Worm (Caenorhabditis elegans) whole organism, early embryonic: ENCODE data around the gene vha-2.

ENCODE experiments used
- B0310.2 ChIP-seq: sonication (generic microtip); optimal IDR thresholded peaks from 2 replicates; lab custom pipeline; 2016; ENCODE audit warnings: mild to moderate bottlenecking, missing genetic modification characterization, missing compliant biosample characterization
- F13C5.2 ChIP-seq: sonication (generic microtip); optimal IDR thresholded peaks from 2 replicates; lab custom pipeline; 2017; ENCODE audit warnings: mild to moderate bottlenecking, missing genetic modification characterization, inconsistent platforms, missing compliant biosample characterization
- aly-1 ChIP-seq: sonication (generic microtip); optimal IDR thresholded peaks from 2 replicates; lab custom pipeline; 2016; ENCODE audit warnings: missing genetic modification characterization, missing compliant biosample characterization
- ama-1 ChIP-seq: fragments of 150-350 bp; optimal IDR thresholded peaks from 2 replicates; lab custom pipeline; 2014
- ceh-13 ChIP-seq: fragments of 200-800 bp; sonication (Bioruptor generic); optimal IDR thresholded peaks from 2 replicates; lab custom pipeline; 2018; ENCODE audit warnings: mild to moderate bottlenecking, missing genetic modification characterization, missing compliant biosample characterization
- ceh-36 ChIP-seq: sonication (generic microtip); optimal IDR thresholded peaks from 2 replicates; lab custom pipeline; 2016; ENCODE audit warnings: missing genetic modification characterization, inconsistent platforms, missing compliant biosample characterization
- ets-7 ChIP-seq: sonication (generic microtip); optimal IDR thresholded peaks from 2 replicates; lab custom pipeline; 2016; ENCODE audit warnings: missing genotype, missing genetic modification characterization, missing compliant biosample characterization
- flt-1 ChIP-seq: fragments of 200-800 bp; sonication (Bioruptor generic); IDR thresholded peaks from 2 replicates; pipeline ENCODE4 v1.3.6; 2022; ENCODE audit warnings: missing genetic modification characterization, missing compliant biosample characterization
- hmbx-1 ChIP-seq: sonication (generic microtip); optimal IDR thresholded peaks from 2 replicates; lab custom pipeline; 2016; ENCODE audit warnings: mild to moderate bottlenecking, missing genetic modification characterization, missing compliant biosample characterization
- hmg-4 ChIP-seq: fragments of 200-800 bp; sonication (Bioruptor generic); optimal IDR thresholded peaks from 2 replicates; lab custom pipeline; 2018; ENCODE audit warnings: mild to moderate bottlenecking, missing genetic modification characterization, missing compliant biosample characterization
- hnd-1 ChIP-seq: sonication (generic microtip); optimal IDR thresholded peaks from 2 replicates; lab custom pipeline; 2016; ENCODE audit warnings: missing genetic modification characterization, missing compliant biosample characterization
- pes-1 ChIP-seq: fragments of 200-800 bp; sonication (Bioruptor generic); IDR thresholded peaks from 2 replicates; pipeline ENCODE4 v1.3.6; 2022; ENCODE audit warnings: missing genetic modification reagents, missing genetic modification characterization, missing compliant biosample characterization
- scrt-1 ChIP-seq: fragments of 200-800 bp; sonication (Bioruptor generic); IDR thresholded peaks from 2 replicates; pipeline ENCODE4 v1.3.6; 2022; ENCODE audit warnings: missing genetic modification characterization, missing compliant biosample characterization
- sea-1 ChIP-seq: fragments of 200-800 bp; sonication (Bioruptor generic); conservative IDR thresholded peaks from 2 replicates; pipeline ENCODE4 v1.3.6; 2022; ENCODE audit warnings: missing genetic modification characterization, missing compliant biosample characterization
- tbx-11 ChIP-seq: fragments of 200-800 bp; sonication (Bioruptor generic); IDR thresholded peaks from 2 replicates; pipeline ENCODE4 v1.3.6; 2022; ENCODE audit warnings: missing genetic modification characterization, missing compliant biosample characterization
- tbx-37 ChIP-seq: fragments of 200-800 bp; sonication (Bioruptor generic); conservative IDR thresholded peaks from 2 replicates; pipeline ENCODE4 v1.3.6; 2022; ENCODE audit warnings: missing genetic modification reagents, missing genetic modification characterization, missing compliant biosample characterization
- tra-4 ChIP-seq: sonication (generic microtip); optimal IDR thresholded peaks from 2 replicates; lab custom pipeline; 2017; ENCODE audit warnings: missing genetic modification characterization, missing compliant biosample characterization

The vha-2 gene

DNA sequence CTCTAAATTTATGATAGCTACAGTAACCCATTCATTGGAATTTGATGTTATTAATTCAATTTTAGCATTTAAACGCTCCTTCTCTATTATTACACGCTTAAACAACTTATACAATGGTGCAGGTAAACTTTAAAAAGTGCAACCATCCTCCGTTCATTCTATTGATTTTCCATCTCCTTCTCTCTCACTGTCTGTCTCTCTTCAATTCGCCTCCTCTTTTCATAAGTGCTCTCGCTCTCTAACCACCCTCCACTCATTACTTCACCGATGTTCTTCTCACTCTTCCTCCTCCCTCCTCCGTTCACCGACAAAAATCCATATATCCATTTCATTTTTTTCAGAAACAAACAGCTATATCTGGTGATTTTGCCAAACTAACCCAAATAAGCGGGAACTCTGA lies 15.8 kb upstream of the vha-2 start, which contains the start of gene cbp-1:
cbp-1 (plus strand) TSS at position 335 of the 400 bp plus-strand sequence.
- TF ChIP-seq B0310.2 (tag; lab: Kevin White, UChicago) (no peak), aly-1 (tag; lab: Kevin White, UChicago) (no peak), scrt-1 (no peak), ets-7 (tag; lab: Kevin White, UChicago) (no peak), tbx-11 (GFP tag; lab: Robert Waterston, UW) (no peak), tbx-37 (GFP tag; lab: Robert Waterston, UW) (no peak), ceh-13 (no peak), hmg-4 (no peak)

DNA sequence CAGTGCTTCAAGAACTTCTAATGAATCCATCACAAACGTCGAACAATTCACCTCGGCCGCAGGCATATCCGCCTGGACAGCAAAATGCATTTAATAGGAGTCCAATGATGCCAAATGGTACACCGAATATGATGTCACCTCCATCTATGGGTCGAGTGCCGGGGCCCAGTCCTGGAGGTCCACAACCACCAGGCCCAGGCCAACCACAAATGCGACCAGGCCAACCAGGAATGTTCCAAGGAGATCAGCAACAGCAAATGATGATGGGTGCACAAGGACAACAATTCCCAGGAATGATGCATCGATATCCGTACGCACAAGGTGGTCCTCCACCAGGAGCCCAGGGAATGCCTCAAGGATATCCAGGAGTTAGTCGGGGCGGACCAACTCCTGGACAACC lies 14.9 kb upstream of the vha-2 start:
- no peak for TF ChIP-seq hmg-4
- TF ChIP-seq ceh-13: no peak
- no peak for TF ChIP-seq ets-7 (tag; lab: Kevin White, UChicago)
- TF ChIP-seq F13C5.2: no peak
- TF ChIP-seq tra-4: no peak
- TF ChIP-seq flt-1 (GFP tag; lab: Robert Waterston, UW): no peak
- no peak for TF ChIP-seq ceh-36
- no peak for TF ChIP-seq hmbx-1 (tag; lab: Kevin White, UChicago)

ce11 chrIII:9768023-9768422 lies 13.9 kb upstream of the vha-2 start:
- TF ChIP-seq hnd-1 (tag; lab: Kevin White, UChicago): no peak
- no peak for TF ChIP-seq scrt-1
- TF ChIP-seq ama-1 (lab: Kevin White, UChicago): no peak
- TF ChIP-seq tbx-11 (GFP tag; lab: Robert Waterston, UW): no peak
- TF ChIP-seq F13C5.2: no peak
- no peak for TF ChIP-seq sea-1 (GFP tag; lab: Robert Waterston, UW)

DNA sequence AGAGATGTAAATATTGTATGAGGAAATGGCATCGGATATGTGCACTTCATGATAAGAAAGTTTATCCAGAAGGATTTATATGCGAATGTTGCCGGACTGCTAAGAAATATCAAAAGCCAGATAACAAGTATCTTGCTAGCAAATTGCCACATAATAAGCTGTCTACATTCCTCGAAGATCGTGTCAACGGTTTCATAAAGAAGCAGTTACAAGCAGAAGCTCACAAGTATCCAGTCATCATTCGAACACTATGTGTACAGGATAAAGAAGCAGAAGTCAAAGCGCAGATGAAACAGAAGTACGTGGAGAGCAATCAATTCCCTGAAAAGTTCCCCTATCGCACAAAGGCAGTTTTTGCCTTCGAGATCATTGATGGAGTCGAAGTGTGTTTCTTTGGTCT lies 11.4 kb upstream of the vha-2 start:
- no peak for TF ChIP-seq hnd-1 (tag; lab: Kevin White, UChicago)
- peak; percentile 68 for TF ChIP-seq ama-1 (lab: Kevin White, UChicago)
- TF ChIP-seq ceh-13: no peak

DNA sequence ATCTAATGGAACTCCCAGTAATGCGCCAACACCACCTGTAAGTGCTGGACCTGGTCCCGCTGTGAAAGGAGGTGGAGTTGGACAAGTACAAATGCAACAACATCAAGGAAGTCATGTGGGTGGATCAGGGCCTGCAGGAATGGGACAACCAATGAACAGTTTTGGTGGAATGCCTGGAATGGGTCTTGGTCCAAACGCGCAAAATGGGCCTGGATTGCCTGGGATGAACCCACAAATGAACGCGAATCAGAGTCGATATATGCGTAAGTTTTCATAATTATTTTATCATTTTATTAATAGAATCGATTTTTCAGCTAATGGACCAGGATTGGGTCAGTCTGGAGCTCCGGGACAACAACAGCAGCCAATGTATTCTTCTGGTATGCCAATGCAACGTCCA lies 9.6 kb upstream of the vha-2 start:
- no peak for TF ChIP-seq ceh-13
- TF ChIP-seq ama-1 (lab: Kevin White, UChicago): no peak
- no peak for TF ChIP-seq tra-4
- no peak for TF ChIP-seq hmbx-1 (tag; lab: Kevin White, UChicago)
- no peak for TF ChIP-seq ceh-36
- no peak for TF ChIP-seq F13C5.2
- no peak for TF ChIP-seq tbx-37 (GFP tag; lab: Robert Waterston, UW)
- TF ChIP-seq hnd-1 (tag; lab: Kevin White, UChicago): no peak
- no peak for TF ChIP-seq pes-1 (GFP tag; lab: Robert Waterston, UW)
- TF ChIP-seq B0310.2 (tag; lab: Kevin White, UChicago): no peak
- TF ChIP-seq aly-1 (tag; lab: Kevin White, UChicago): no peak
- TF ChIP-seq scrt-1: no peak
- no peak for TF ChIP-seq hmg-4
- no peak for TF ChIP-seq sea-1 (GFP tag; lab: Robert Waterston, UW)
- no peak for TF ChIP-seq flt-1 (GFP tag; lab: Robert Waterston, UW)
- no peak for TF ChIP-seq ets-7 (tag; lab: Kevin White, UChicago)
- TF ChIP-seq tbx-11 (GFP tag; lab: Robert Waterston, UW): no peak

DNA sequence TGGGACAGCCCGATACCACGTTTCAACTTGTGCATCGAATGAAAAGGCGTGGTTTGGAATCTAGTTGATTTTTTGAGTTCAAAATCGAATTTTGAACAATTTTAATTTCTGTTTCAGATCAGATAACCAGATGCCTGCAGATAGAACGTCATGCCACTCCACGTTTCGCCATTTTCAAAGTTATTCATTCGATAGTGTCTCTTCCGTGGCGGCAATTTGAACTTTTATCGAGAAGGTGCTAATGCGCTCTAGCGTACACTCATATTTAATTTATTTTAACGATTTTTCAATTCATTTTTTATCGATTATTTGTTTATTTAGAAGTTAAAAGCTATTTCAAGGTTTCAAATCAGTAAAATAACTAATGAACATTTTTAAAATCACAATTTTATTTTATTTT lies 6.0 kb upstream of the vha-2 start:
- TF ChIP-seq pes-1 (GFP tag; lab: Robert Waterston, UW) (no peak), ceh-36 (no peak)

DNA sequence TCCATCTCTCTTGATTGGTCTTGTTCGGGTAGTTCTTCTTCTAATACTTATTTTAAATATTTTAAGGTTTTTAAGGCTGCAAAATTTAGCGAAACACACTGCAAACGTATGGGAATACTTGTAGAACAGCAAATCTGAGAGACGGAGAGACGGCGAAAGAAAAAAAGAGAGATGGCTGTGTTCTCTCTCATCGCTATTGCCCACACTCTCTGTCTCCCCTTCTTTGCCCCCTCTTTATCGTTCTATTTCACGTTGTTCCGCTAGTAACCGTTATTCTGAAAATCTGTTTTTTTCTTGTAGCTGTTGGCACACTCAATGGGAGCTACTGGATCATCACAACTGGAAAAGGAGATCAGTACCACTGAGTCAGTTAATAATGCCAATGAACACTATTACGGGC lies 5.6 kb upstream of the vha-2 start, which contains the start of gene usp-46:
usp-46 (plus strand) TSS at position 301 of the 400 bp plus-strand sequence.
- TF ChIP-seq F13C5.2 (no peak), tra-4 (no peak), sea-1 (GFP tag; lab: Robert Waterston, UW) (no peak), ets-7 (tag; lab: Kevin White, UChicago) (no peak), tbx-11 (GFP tag; lab: Robert Waterston, UW) (no peak)

DNA sequence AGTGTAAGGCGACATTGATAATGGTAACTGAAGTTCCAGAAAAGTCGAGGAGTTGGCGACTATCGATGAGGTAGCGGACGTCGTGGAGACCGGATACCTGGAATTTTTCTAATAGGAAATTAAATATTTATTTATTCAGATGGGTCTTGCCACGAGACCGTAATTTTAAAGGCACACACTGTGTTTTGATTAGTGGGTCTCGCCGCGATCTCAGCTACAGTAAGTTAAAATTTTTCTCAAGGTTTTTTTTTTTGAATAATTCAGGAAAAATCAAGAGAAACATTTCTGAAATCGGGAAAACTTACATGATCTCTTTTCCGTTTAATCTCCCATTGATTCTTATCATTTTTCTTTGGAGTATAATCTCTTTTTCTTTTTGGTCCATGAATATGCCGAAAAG lies 2.9 kb upstream of the vha-2 start:
- no peak for TF ChIP-seq ceh-36
- no peak for TF ChIP-seq pes-1 (GFP tag; lab: Robert Waterston, UW)
- TF ChIP-seq ama-1 (lab: Kevin White, UChicago): no peak

ce11 chrIII:9780254-9780653 lies 1.7 kb upstream of the vha-2 start, which contains the start of gene sqv-3:
TSS of gene sqv-3 (minus strand) at chrIII:9780354.
- TF ChIP-seq hmg-4 (no peak), aly-1 (tag; lab: Kevin White, UChicago) (no peak)

DNA sequence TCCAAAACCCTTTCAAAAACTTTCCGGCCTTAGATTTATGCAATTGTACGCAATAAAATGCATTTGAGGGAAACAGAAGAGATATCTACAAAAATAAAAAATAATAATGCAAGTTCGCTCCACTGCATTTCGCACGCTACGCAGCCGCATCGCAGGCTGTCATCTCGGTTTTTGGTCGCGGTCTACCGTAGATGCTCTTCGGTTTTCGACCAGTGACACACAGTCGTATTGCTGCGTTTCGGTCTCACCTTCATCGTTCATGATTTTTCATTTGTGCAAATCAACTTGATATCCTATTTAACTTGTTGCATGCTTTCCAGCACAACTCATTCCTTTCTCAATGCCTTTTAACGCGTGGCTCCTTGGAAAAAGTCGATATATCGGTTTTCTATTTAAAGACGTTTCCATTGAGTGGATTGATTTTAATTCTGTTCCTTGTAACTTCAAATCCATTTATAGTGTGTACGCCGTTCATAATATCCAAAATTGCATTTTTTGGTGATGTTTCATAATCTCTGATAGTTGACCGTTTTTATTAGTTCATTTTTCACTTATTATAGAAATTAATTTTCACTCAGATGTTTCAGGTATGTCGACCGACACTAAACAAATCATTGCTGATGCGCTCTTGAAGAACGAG lies 1.2 kb upstream of the vha-2 start, which contains the start of gene vha-1:
vha-1 (plus strand) TSS at position 590 of the 640 bp plus-strand sequence.
- TF ChIP-seq ceh-36: no peak
- no peak for TF ChIP-seq tra-4
- 0 out of 2 replicates have a peak, but pooled peaks have one; percentile 58 for TF ChIP-seq sea-1 (GFP tag; lab: Robert Waterston, UW)
- peak; percentile 54 for TF ChIP-seq F13C5.2
- 0 out of 2 replicates have a peak, but pooled peaks have one; percentile 31 for TF ChIP-seq pes-1 (GFP tag; lab: Robert Waterston, UW)
